Fruit fly (Drosophila melanogaster) whole organism, wandering third instar larva: ENCODE results near the gene Xe7.

Experiments
- Abd-B ChIP-seq: fragments of >200 bp; optimal IDR thresholded peaks from 2 replicates; lab custom pipeline; 2017; ENCODE audit warnings: missing biosample characterization, missing genetic modification characterization
- CG32264 ChIP-seq: fragments of 200-800 bp; sonication (Bioruptor generic); optimal IDR thresholded peaks from 2 replicates; lab custom pipeline; 2016; ENCODE audit warnings: missing biosample characterization, missing genetic modification characterization
- CG9705 ChIP-seq: fragments of 200-800 bp; sonication (Bioruptor generic); optimal IDR thresholded peaks from 2 replicates; lab custom pipeline; 2018; ENCODE audit warnings: missing biosample characterization, mild to moderate bottlenecking, missing genetic modification characterization
- CrebA ChIP-seq: fragments of 200-800 bp; sonication (Bioruptor generic); optimal IDR thresholded peaks from 2 replicates; lab custom pipeline; 2016; ENCODE audit warnings: missing biosample characterization, mild to moderate bottlenecking, missing genetic modification characterization, borderline replicate concordance
- Dfd ChIP-seq: fragments of >200 bp; optimal IDR thresholded peaks from 2 replicates; lab custom pipeline; 2017; ENCODE audit warnings: missing biosample characterization, missing genetic modification characterization
- Dif ChIP-seq: fragments of 200-275, 200-300 bp; sonication (Bioruptor generic); optimal IDR thresholded peaks from 2 replicates; lab custom pipeline; 2018; ENCODE audit warnings: missing biosample characterization, missing genetic modification characterization; ENCODE audit not compliant: partially characterized antibody
- GATAd ChIP-seq: sonication (Bioruptor generic); optimal IDR thresholded peaks from 2 replicates; lab custom pipeline; 2016; ENCODE audit warnings: missing biosample characterization, missing genetic modification characterization
- HLH106 ChIP-seq: fragments of 200-800 bp; optimal IDR thresholded peaks from 3 replicates; lab custom pipeline; 2019; ENCODE audit warnings: missing biosample characterization, mild to moderate bottlenecking, missing genetic modification characterization, moderate library complexity
- Hnf4 ChIP-seq: fragments of 200-800 bp; sonication (Bioruptor generic); optimal IDR thresholded peaks from 2 replicates; lab custom pipeline; 2016; ENCODE audit warnings: missing biosample characterization, mild to moderate bottlenecking, missing genetic modification characterization
- Hr78 ChIP-seq: fragments of >200 bp; optimal IDR thresholded peaks from 2 replicates; lab custom pipeline; 2017; ENCODE audit warnings: missing biosample characterization, missing genetic modification characterization
- Hr83 ChIP-seq: fragments of 200-300 bp; sonication (Bioruptor generic); optimal IDR thresholded peaks from 2 replicates; lab custom pipeline; 2016; ENCODE audit warnings: missing biosample characterization, mild to moderate bottlenecking, missing genetic modification characterization, moderate library complexity; ENCODE audit not compliant: poor library complexity, severe bottlenecking
- Jra ChIP-seq: sonication (Bioruptor generic); optimal IDR thresholded peaks from 2 replicates; lab custom pipeline; 2016; ENCODE audit warnings: missing biosample characterization, missing genetic modification characterization
- Mio ChIP-seq: sonication (Bioruptor generic); optimal IDR thresholded peaks from 2 replicates; lab custom pipeline; 2016; ENCODE audit warnings: missing biosample characterization, missing genetic modification characterization
- Myc ChIP-seq: fragments of >200 bp; optimal IDR thresholded peaks from 2 replicates; lab custom pipeline; 2017
- N ChIP-seq: fragments of >200 bp; optimal IDR thresholded peaks from 2 replicates; lab custom pipeline; 2018; ENCODE audit warnings: missing biosample characterization, missing external identifiers, missing genetic modification characterization
- OdsH ChIP-seq: fragments of 200-800 bp; sonication (Bioruptor generic); optimal IDR thresholded peaks from 2 replicates; lab custom pipeline; 2016; ENCODE audit warnings: missing biosample characterization, mild to moderate bottlenecking, missing genetic modification characterization
- Rel ChIP-seq, 2 experiments: fragments of 200-800 bp; sonication (Bioruptor generic) in 1 of 2; optimal IDR thresholded peaks; 2 replicates in 1 of 2; 3 replicates in 1 of 2; lab custom pipeline; 2016 to 2019; ENCODE audit warnings: mild to moderate bottlenecking in 2 of 2, missing biosample characterization in 2 of 2, missing genetic modification characterization in 2 of 2, moderate library complexity in 1 of 2
- Sp1 ChIP-seq: fragments of 200-800 bp; sonication (Bioruptor generic); optimal IDR thresholded peaks from 3 replicates; lab custom pipeline; 2019; ENCODE audit warnings: missing biosample characterization, mild to moderate bottlenecking, missing genetic modification characterization, moderate library complexity
- Vsx2 ChIP-seq: fragments of 200-300, 225-300 bp; sonication (Bioruptor generic); optimal IDR thresholded peaks from 2 replicates; lab custom pipeline; 2018; ENCODE audit warnings: missing biosample characterization, missing genetic modification characterization; ENCODE audit not compliant: partially characterized antibody
- br ChIP-seq: fragments of 200-800 bp; sonication (Bioruptor generic); optimal IDR thresholded peaks from 2 replicates; lab custom pipeline; 2016; ENCODE audit warnings: missing biosample characterization, missing genetic modification characterization
- brk ChIP-seq: fragments of 200-800 bp; sonication (Bioruptor generic); optimal IDR thresholded peaks from 2 replicates; lab custom pipeline; 2016; ENCODE audit warnings: missing biosample characterization, mild to moderate bottlenecking, missing genetic modification characterization
- dl ChIP-seq, 2 experiments: fragments of 175-275, 200-275 bp in 1 of 2; fragments of 200-275 bp in 1 of 2; sonication (Bioruptor generic); optimal IDR thresholded peaks; lab custom pipeline; 2018; ENCODE audit warnings: mild to moderate bottlenecking in 2 of 2, missing biosample characterization in 2 of 2, missing genetic modification characterization in 2 of 2, moderate library complexity in 2 of 2; ENCODE audit not compliant: partially characterized antibody in 2 of 2, insufficient read depth in 1 of 2
- dmrt93B ChIP-seq: fragments of 200-800 bp; sonication (Bioruptor generic); optimal IDR thresholded peaks from 2 replicates; lab custom pipeline; 2018; ENCODE audit warnings: missing biosample characterization, mild to moderate bottlenecking, missing genetic modification characterization
- dsf ChIP-seq: sonication (Bioruptor generic); optimal IDR thresholded peaks from 2 replicates; lab custom pipeline; 2016; ENCODE audit warnings: missing biosample characterization, missing genetic modification characterization, borderline replicate concordance
- ey ChIP-seq: fragments of 200-800 bp; sonication (Bioruptor generic); optimal IDR thresholded peaks from 2 replicates; lab custom pipeline; 2016; ENCODE audit warnings: missing biosample characterization, missing genetic modification characterization
- foxo ChIP-seq, 2 experiments: fragments of 200-800 bp; sonication (Bioruptor generic); optimal IDR thresholded peaks; 2 replicates in 1 of 2; 3 replicates in 1 of 2; lab custom pipeline; 2016 to 2017; ENCODE audit warnings: missing biosample characterization in 2 of 2, missing genetic modification characterization in 2 of 2
- fru ChIP-seq: fragments of 200-800 bp; sonication (Bioruptor generic); optimal IDR thresholded peaks from 3 replicates; lab custom pipeline; 2016; ENCODE audit warnings: missing biosample characterization, mild to moderate bottlenecking, missing genetic modification characterization
- h ChIP-seq: fragments of 200-800 bp; sonication (Bioruptor generic); optimal IDR thresholded peaks from 3 replicates; lab custom pipeline; 2016; ENCODE audit warnings: missing biosample characterization, mild to moderate bottlenecking, missing genetic modification characterization
- jim ChIP-seq: fragments of 175-275, 200-325 bp; sonication (Bioruptor generic); optimal IDR thresholded peaks from 2 replicates; lab custom pipeline; 2016; ENCODE audit warnings: missing biosample characterization, mild to moderate bottlenecking, missing genetic modification characterization
- lola ChIP-seq: fragments of >200 bp; optimal IDR thresholded peaks from 2 replicates; lab custom pipeline; 2017; ENCODE audit warnings: missing biosample characterization, missing genetic modification characterization
- pan ChIP-seq: fragments of >200 bp; optimal IDR thresholded peaks from 2 replicates; lab custom pipeline; 2017
- psq ChIP-seq: fragments of 200-800 bp; sonication (Bioruptor generic); optimal IDR thresholded peaks from 3 replicates; lab custom pipeline; 2017; ENCODE audit warnings: missing biosample characterization, mild to moderate bottlenecking, missing genetic modification characterization, moderate library complexity
- rgr ChIP-seq: fragments of 200-800 bp; sonication (Bioruptor generic); optimal IDR thresholded peaks from 3 replicates; lab custom pipeline; 2016; ENCODE audit warnings: missing biosample characterization, mild to moderate bottlenecking, missing genetic modification characterization
- sage ChIP-seq: fragments of 200-800 bp; sonication (Bioruptor generic); optimal IDR thresholded peaks from 2 replicates; lab custom pipeline; 2016; ENCODE audit warnings: missing biosample characterization, mild to moderate bottlenecking, missing genetic modification characterization
- tai ChIP-seq: sonication (Bioruptor generic); optimal IDR thresholded peaks from 2 replicates; lab custom pipeline; 2016; ENCODE audit warnings: missing biosample characterization, missing genetic modification characterization
- usp ChIP-seq: fragments of >200 bp; optimal IDR thresholded peaks from 2 replicates; lab custom pipeline; 2017; ENCODE audit warnings: missing biosample characterization, missing genetic modification characterization
- woc ChIP-seq: sonication (Bioruptor generic); optimal IDR thresholded peaks from 2 replicates; lab custom pipeline; 2016; ENCODE audit warnings: missing biosample characterization, mild to moderate bottlenecking, missing genetic modification characterization

Xe7 gene

dm6 chr3R:5671265-5671663 is 2.1 kb upstream of the Xe7 start:
- TF ChIP-seq Hr83 (GFP tag; lab: Kevin White, UChicago) (peak; percentile 40), pan (lab: Kevin White, UChicago) (no peak)

- TF ChIP-seq brk (GFP tag; lab: Kevin White, UChicago): peak; percentile 12
- no peak for TF ChIP-seq CG32264
- TF ChIP-seq HLH106 (tag; lab: Kevin White, UChicago): no peak
- peak in 1 of 2 experiments; percentile 8 for TF ChIP-seq foxo (GFP tag; optimal IDR thresholded peaks at IDR 0.05; lab: Kevin White, UChicago)
- peak; percentile 17 for TF ChIP-seq Jra (GFP tag; lab: Kevin White, UChicago)
- peak; percentile 6 for TF ChIP-seq Mio (GFP tag; lab: Kevin White, UChicago)
- TF ChIP-seq psq: peak; percentile 85
- TF ChIP-seq dmrt93B (GFP tag; lab: Kevin White, UChicago): no peak
- peak; percentile 36 for TF ChIP-seq Hnf4
- no peak for TF ChIP-seq sage (GFP tag; lab: Kevin White, UChicago)
- peak; percentile 11 for TF ChIP-seq fru (GFP tag; lab: Kevin White, UChicago)
- no peak for TF ChIP-seq N (GFP tag; lab: Kevin White, UChicago)
- peak; percentile 46 for TF ChIP-seq jim
- TF ChIP-seq GATAd: no peak
- TF ChIP-seq rgr: peak; percentile 4
- no peak for TF ChIP-seq CG9705
These were observed 1.6 kb upstream of the Xe7 start for dm6 chr3R:5670660-5671264.

- TF ChIP-seq psq: peak; percentile 60
- no peak for TF ChIP-seq sage (GFP tag; lab: Kevin White, UChicago)
- no peak for TF ChIP-seq br (GFP tag; lab: Kevin White, UChicago)
- TF ChIP-seq, all 38 proteins: peak for 1
These were observed 866 bp upstream of the Xe7 start for dm6 chr3R:5669740-5670659.

- peak; percentile 34 for TF ChIP-seq Hr83 (GFP tag; lab: Kevin White, UChicago)
- no peak for TF ChIP-seq GATAd
- TF ChIP-seq sage (GFP tag; lab: Kevin White, UChicago): no peak
- TF ChIP-seq Sp1 (GFP tag; lab: Kevin White, UChicago): peak; percentile 22
- TF ChIP-seq dl (GFP tag; optimal IDR thresholded peaks at IDR 0.05; lab: Kevin White, UChicago; ENCODE audit: insufficient read depth in 1 of 2, partially characterized antibody in 2 of 2): no peak
- TF ChIP-seq lola: no peak
- TF ChIP-seq brk (GFP tag; lab: Kevin White, UChicago): no peak
- TF ChIP-seq CrebA (GFP tag; lab: Kevin White, UChicago): no peak
- TF ChIP-seq pan (lab: Kevin White, UChicago): no peak
- no peak for TF ChIP-seq Dfd (GFP tag; lab: Kevin White, UChicago)
- no peak for TF ChIP-seq dsf (GFP tag; lab: Kevin White, UChicago)
- no peak for TF ChIP-seq ey (GFP tag; lab: Kevin White, UChicago)
- no peak for TF ChIP-seq Rel (GFP tag; optimal IDR thresholded peaks at IDR 0.05; lab: Kevin White, UChicago)
- no peak for TF ChIP-seq Rel (tag; optimal IDR thresholded peaks at IDR 0.05; lab: Kevin White, UChicago)
- no peak for TF ChIP-seq br (GFP tag; lab: Kevin White, UChicago)
- TF ChIP-seq Abd-B (GFP tag; lab: Kevin White, UChicago): no peak
- no peak for TF ChIP-seq Hnf4
- peak in 1 of 2 experiments; percentile 51 for TF ChIP-seq foxo (GFP tag; optimal IDR thresholded peaks at IDR 0.05; lab: Kevin White, UChicago)
- no peak for TF ChIP-seq Jra (GFP tag; lab: Kevin White, UChicago)
- TF ChIP-seq OdsH (GFP tag; lab: Kevin White, UChicago): no peak
- TF ChIP-seq HLH106 (tag; lab: Kevin White, UChicago): peak; percentile 64
- TF ChIP-seq Hr78 (GFP tag; lab: Kevin White, UChicago): no peak
- no peak for TF ChIP-seq dmrt93B (GFP tag; lab: Kevin White, UChicago)
- no peak for TF ChIP-seq Myc (lab: Kevin White, UChicago)
- TF ChIP-seq jim: no peak
- TF ChIP-seq CG9705: peak; percentile 49
- TF ChIP-seq Vsx2: no peak
- peak; percentile 29 for TF ChIP-seq rgr
- TF ChIP-seq usp: no peak
- TF ChIP-seq psq: no peak
- TF ChIP-seq N (GFP tag; lab: Kevin White, UChicago): no peak
- TF ChIP-seq h (GFP tag; lab: Kevin White, UChicago): no peak
- no peak for TF ChIP-seq Dif (GFP tag; lab: Kevin White, UChicago)
- peak; percentile 45 for TF ChIP-seq woc (GFP tag; lab: Kevin White, UChicago)
- peak; percentile 22 for TF ChIP-seq fru (GFP tag; lab: Kevin White, UChicago)
- no peak for TF ChIP-seq tai (GFP tag; lab: Kevin White, UChicago)
- TF ChIP-seq CG32264: no peak
- TF ChIP-seq Mio (GFP tag; lab: Kevin White, UChicago): no peak
These were observed 8.8 kb downstream of the Xe7 start, which contains the start of gene Wdr33 for dm6 chr3R:5660198-5660893. Wdr33 (plus strand) TSS chr3R:5660635.
